Worm (Caenorhabditis elegans) whole organism, young adult: Measurements from ENCODE around the gene K08D12.4.

Source experiments
- F10E7.11 ChIP-seq: sonication (generic microtip); optimal IDR thresholded peaks from 2 replicates; lab custom pipeline; 2017; ENCODE audit warnings: mild to moderate bottlenecking, missing genetic modification characterization, moderate library complexity, missing compliant biosample characterization
- F22D6.2 ChIP-seq: sonication (generic microtip); optimal IDR thresholded peaks from 2 replicates; lab custom pipeline; 2016; ENCODE audit warnings: mild to moderate bottlenecking, missing genetic modification characterization, missing compliant biosample characterization
- F33H1.4 ChIP-seq: fragments of 200-800 bp; sonication (Bioruptor generic); IDR thresholded peaks from 2 replicates; pipeline ENCODE4 v1.3.6; 2022; ENCODE audit warnings: missing genetic modification reagents, missing genetic modification characterization, missing compliant biosample characterization
- F49E8.2 ChIP-seq: sonication (generic microtip); optimal IDR thresholded peaks from 3 replicates; lab custom pipeline; 2017; ENCODE audit warnings: missing genetic modification characterization, mild to moderate bottlenecking, missing compliant biosample characterization, antibody characterized with exemption, moderate library complexity; ENCODE audit not compliant: insufficient read depth
- F57A8.1 ChIP-seq: fragments of 200-800 bp; sonication (Bioruptor generic); optimal IDR thresholded peaks from 2 replicates; lab custom pipeline; 2018; ENCODE audit warnings: mild to moderate bottlenecking, missing genetic modification characterization, moderate library complexity, missing compliant biosample characterization
- F57C9.4 ChIP-seq: sonication (generic microtip); optimal IDR thresholded peaks from 2 replicates; lab custom pipeline; 2017; ENCODE audit warnings: mild to moderate bottlenecking, missing genetic modification characterization, missing compliant biosample characterization
- K11D2.4 ChIP-seq: fragments of 200-800 bp; sonication (Bioruptor generic); IDR thresholded peaks from 2 replicates; pipeline ENCODE4 v1.3.6; 2022; ENCODE audit warnings: missing genetic modification reagents, missing genetic modification characterization, missing compliant biosample characterization
- K12H6.12 ChIP-seq: fragments of 200-800 bp; sonication (Bioruptor generic); optimal IDR thresholded peaks from 2 replicates; lab custom pipeline; 2018; ENCODE audit warnings: mild to moderate bottlenecking, missing genetic modification characterization, missing compliant biosample characterization
- T26A5.8 ChIP-seq: sonication (generic microtip); optimal IDR thresholded peaks from 2 replicates; lab custom pipeline; 2016; ENCODE audit warnings: missing genetic modification characterization, missing compliant biosample characterization
- Y56A3A.18 ChIP-seq: fragments of 200-800 bp; sonication (Bioruptor generic); IDR thresholded peaks from 2 replicates; pipeline ENCODE4 v1.3.6; 2022; ENCODE audit warnings: missing genetic modification reagents, missing genetic modification characterization, missing compliant biosample characterization
- Y67H2A.10 ChIP-seq: fragments of 200-800 bp; sonication (Bioruptor generic); conservative IDR thresholded peaks from 2 replicates; pipeline ENCODE4 v1.3.6; 2022; ENCODE audit warnings: missing genetic modification reagents, missing genetic modification characterization, missing compliant biosample characterization
- ama-1 ChIP-seq, 3 experiments: fragments of 150-350 bp in 1 of 3; sonication (generic microtip) in 2 of 3; optimal IDR thresholded peaks; 2 replicates each; lab custom pipeline; 2014 to 2018; ENCODE audit warnings: missing biosample characterization in 2 of 3, missing genetic modification characterization in 2 of 3, missing genetic modification reagents in 2 of 3
- athp-1 ChIP-seq: sonication (generic microtip); optimal IDR thresholded peaks from 2 replicates; lab custom pipeline; 2017; ENCODE audit warnings: mild to moderate bottlenecking, missing genetic modification characterization, missing compliant biosample characterization
- attf-5 ChIP-seq: fragments of 200-800 bp; sonication (Bioruptor generic); optimal IDR thresholded peaks from 2 replicates; lab custom pipeline; 2018; ENCODE audit warnings: mild to moderate bottlenecking, missing genetic modification characterization, missing compliant biosample characterization
- ccch-3 ChIP-seq: fragments of 200-800 bp; sonication (Bioruptor generic); optimal IDR thresholded peaks from 2 replicates; lab custom pipeline; 2018; ENCODE audit warnings: mild to moderate bottlenecking, missing genetic modification characterization, missing compliant biosample characterization
- ceh-40 ChIP-seq: fragments of 200-800 bp; sonication (Bioruptor generic); IDR thresholded peaks from 2 replicates; pipeline ENCODE4 v1.3.6; 2022; ENCODE audit warnings: missing genetic modification characterization, missing compliant biosample characterization
- ceh-58 ChIP-seq: fragments of 200-800 bp; sonication (Bioruptor generic); IDR thresholded peaks from 2 replicates; pipeline ENCODE4 v1.3.6; 2022; ENCODE audit warnings: missing genetic modification characterization, missing compliant biosample characterization
- ceh-91 ChIP-seq: fragments of 200-800 bp; sonication (Bioruptor generic); IDR thresholded peaks from 2 replicates; pipeline ENCODE4 v1.3.6; 2022; ENCODE audit warnings: missing genetic modification reagents, missing genetic modification characterization, missing compliant biosample characterization
- dpff-1 ChIP-seq: sonication (generic microtip); optimal IDR thresholded peaks from 2 replicates; lab custom pipeline; 2017; ENCODE audit warnings: mild to moderate bottlenecking, missing genetic modification characterization, missing compliant biosample characterization
- egrh-3 ChIP-seq: fragments of 200-800 bp; sonication (Bioruptor generic); IDR thresholded peaks from 2 replicates; pipeline ENCODE4 v1.3.6; 2022; ENCODE audit warnings: missing genetic modification reagents, missing genetic modification characterization, missing compliant biosample characterization
- fkh-3 ChIP-seq: sonication (generic microtip); optimal IDR thresholded peaks from 2 replicates; lab custom pipeline; 2016; ENCODE audit warnings: mild to moderate bottlenecking, missing genetic modification characterization, missing compliant biosample characterization
- him-1 ChIP-seq: sonication (generic microtip); optimal IDR thresholded peaks from 2 replicates; lab custom pipeline; 2016; ENCODE audit warnings: missing genotype, missing genetic modification reagents, missing genetic modification characterization, missing compliant biosample characterization
- hlh-12 ChIP-seq: sonication (generic microtip); optimal IDR thresholded peaks from 2 replicates; lab custom pipeline; 2016; ENCODE audit warnings: missing genetic modification characterization, missing compliant biosample characterization
- hsf-1 ChIP-seq: fragments of 200-800 bp; sonication (Bioruptor generic); IDR thresholded peaks from 2 replicates; pipeline ENCODE4 v1.3.6; 2022; ENCODE audit warnings: missing genetic modification reagents, missing genetic modification characterization, missing compliant biosample characterization
- let-526 ChIP-seq: fragments of 200-800 bp; sonication (Bioruptor generic); IDR thresholded peaks from 2 replicates; pipeline ENCODE4 v1.3.6; 2022; ENCODE audit warnings: missing genetic modification reagents, missing genetic modification characterization, missing compliant biosample characterization
- lin-26 ChIP-seq: fragments of 200-800 bp; sonication (Bioruptor generic); IDR thresholded peaks from 2 replicates; pipeline ENCODE4 v1.3.6; 2022; ENCODE audit warnings: missing genetic modification reagents, missing genetic modification characterization, missing compliant biosample characterization
- lin-35 ChIP-seq, 3 experiments: fragments of 150-350 bp in 2 of 3; sonication (generic microtip) in 1 of 3; optimal IDR thresholded peaks; 2 replicates each; lab custom pipeline; 2014 to 2018; ENCODE audit warnings: missing biosample characterization in 3 of 3, missing genetic modification characterization in 3 of 3, missing genetic modification reagents in 3 of 3
- lin-40 ChIP-seq: sonication (generic microtip); optimal IDR thresholded peaks from 2 replicates; lab custom pipeline; 2016; ENCODE audit warnings: missing genetic modification characterization, mild to moderate bottlenecking, missing compliant biosample characterization, missing genotype, missing genetic modification reagents
- lin-54 ChIP-seq: fragments of 200-800 bp; sonication (Bioruptor generic); optimal IDR thresholded peaks from 2 replicates; lab custom pipeline; 2018; ENCODE audit warnings: mild to moderate bottlenecking, missing genetic modification characterization, missing compliant biosample characterization
- lir-1 ChIP-seq: fragments of 200-800 bp; sonication (Bioruptor generic); conservative IDR thresholded peaks from 2 replicates; pipeline ENCODE4 v1.3.6; 2022; ENCODE audit warnings: missing genetic modification reagents, missing genetic modification characterization, missing compliant biosample characterization
- lsy-27 ChIP-seq: sonication (generic microtip); optimal IDR thresholded peaks from 2 replicates; lab custom pipeline; 2017; ENCODE audit warnings: missing genetic modification characterization, mild to moderate bottlenecking, missing compliant biosample characterization, antibody characterized with exemption, missing genotype, borderline replicate concordance; ENCODE audit not compliant: insufficient read depth
- mes-4 ChIP-seq: sonication (generic microtip); optimal IDR thresholded peaks from 2 replicates; lab custom pipeline; 2016; ENCODE audit warnings: missing genotype, missing genetic modification characterization, missing compliant biosample characterization
- nfya-2 ChIP-seq: fragments of 200-800 bp; sonication (Bioruptor generic); IDR thresholded peaks from 2 replicates; pipeline ENCODE4 v1.3.6; 2022; ENCODE audit warnings: missing genetic modification reagents, missing genetic modification characterization, missing compliant biosample characterization
- nfyb-1 ChIP-seq: fragments of 200-800 bp; sonication (Bioruptor generic); IDR thresholded peaks from 2 replicates; pipeline ENCODE4 v1.3.6; 2022; ENCODE audit warnings: missing genetic modification reagents, missing genetic modification characterization, missing compliant biosample characterization
- nhr-120 ChIP-seq: fragments of 200-800 bp; sonication (Bioruptor generic); IDR thresholded peaks from 2 replicates; pipeline ENCODE4 v1.3.6; 2022; ENCODE audit warnings: missing genetic modification characterization, missing compliant biosample characterization
- nhr-179 ChIP-seq: sonication (generic microtip); optimal IDR thresholded peaks from 2 replicates; lab custom pipeline; 2016; ENCODE audit warnings: mild to moderate bottlenecking, missing genetic modification characterization, missing compliant biosample characterization
- nhr-27 ChIP-seq: fragments of 200-800 bp; sonication (Bioruptor generic); optimal IDR thresholded peaks from 2 replicates; lab custom pipeline; 2018; ENCODE audit warnings: mild to moderate bottlenecking, missing genetic modification characterization, moderate library complexity, missing compliant biosample characterization
- pha-4 ChIP-seq: fragments of 150-350 bp; sonication (generic microtip); optimal IDR thresholded peaks from 2 replicates; lab custom pipeline; 2014; ENCODE audit warnings: missing biosample characterization, missing genetic modification reagents, missing genetic modification characterization
- sea-2 ChIP-seq: fragments of 200-800 bp; sonication (Bioruptor generic); IDR thresholded peaks from 2 replicates; pipeline ENCODE4 v1.3.6; 2022; ENCODE audit warnings: missing genetic modification characterization, missing compliant biosample characterization
- somi-1 ChIP-seq: fragments of 200-800 bp; sonication (Bioruptor generic); optimal IDR thresholded peaks from 2 replicates; lab custom pipeline; 2018; ENCODE audit warnings: mild to moderate bottlenecking, missing genetic modification characterization, missing compliant biosample characterization
- tbx-9 ChIP-seq: sonication (generic microtip); optimal IDR thresholded peaks from 2 replicates; lab custom pipeline; 2016; ENCODE audit warnings: borderline replicate concordance, missing genetic modification characterization, inconsistent platforms, missing compliant biosample characterization
- zfh-2 ChIP-seq: fragments of 200-800 bp; sonication (Bioruptor generic); conservative IDR thresholded peaks from 2 replicates; pipeline ENCODE4 v1.3.6; 2022; ENCODE audit warnings: missing genetic modification reagents, missing genetic modification characterization, missing compliant biosample characterization
- ztf-22 ChIP-seq: fragments of 200-800 bp; sonication (Bioruptor generic); optimal IDR thresholded peaks from 2 replicates; lab custom pipeline; 2018; ENCODE audit warnings: mild to moderate bottlenecking, missing genetic modification characterization, moderate library complexity, missing compliant biosample characterization
- ztf-28 ChIP-seq: fragments of 200-800 bp; sonication (Bioruptor generic); IDR thresholded peaks from 2 replicates; pipeline ENCODE4 v1.3.6; 2022; ENCODE audit warnings: missing genetic modification reagents, missing genetic modification characterization, missing compliant biosample characterization
- ztf-3 ChIP-seq: fragments of 200-800 bp; sonication (Bioruptor generic); optimal IDR thresholded peaks from 2 replicates; lab custom pipeline; 2018; ENCODE audit warnings: mild to moderate bottlenecking, missing genetic modification characterization, missing compliant biosample characterization
- ztf-6 ChIP-seq: fragments of 200-800 bp; sonication (Bioruptor generic); IDR thresholded peaks from 2 replicates; pipeline ENCODE4 v1.3.6; 2022; ENCODE audit warnings: missing genetic modification reagents, missing genetic modification characterization, missing compliant biosample characterization

K08D12.4 gene

DNA sequence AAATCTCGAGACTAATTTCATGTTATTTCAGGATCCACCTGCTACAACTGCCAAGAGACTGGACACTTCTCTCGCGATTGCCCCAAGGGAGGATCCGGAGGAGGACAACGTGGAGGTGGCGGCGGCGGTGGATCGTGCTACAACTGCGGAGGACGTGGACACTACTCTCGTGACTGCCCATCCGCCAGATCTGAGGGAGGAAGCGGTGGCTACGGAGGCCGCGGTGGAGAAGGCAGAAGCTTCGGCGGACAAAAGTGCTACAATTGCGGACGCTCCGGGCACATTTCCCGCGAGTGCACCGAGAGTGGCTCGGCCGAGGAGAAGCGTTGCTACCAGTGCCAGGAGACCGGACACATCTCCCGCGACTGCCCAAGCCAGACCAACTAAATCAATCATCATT, 3.4 kb downstream of the K08D12.4 start:
- TF ChIP-seq zfh-2 (peak; percentile 82), somi-1 (GFP tag; lab: Kevin White, UChicago) (no peak), ceh-58 (GFP tag; lab: Robert Waterston, UW) (no peak), ztf-28 (GFP tag; lab: Robert Waterston, UW) (no peak), mes-4 (tag; lab: Kevin White, UChicago) (no peak), ccch-3 (GFP tag; lab: Kevin White, UChicago) (no peak), sea-2 (GFP tag; lab: Robert Waterston, UW) (no peak), Y56A3A.18 (GFP tag; lab: Robert Waterston, UW) (no peak), T26A5.8 (tag; lab: Kevin White, UChicago) (no peak), lin-26 (peak; percentile 72; the same call in 1 of the 2 replicates), egrh-3 (GFP tag; lab: Robert Waterston, UW) (peak; percentile 89), lin-54 (GFP tag; lab: Kevin White, UChicago) (peak; percentile 24), lir-1 (GFP tag; lab: Robert Waterston, UW) (no peak), ztf-22 (GFP tag; lab: Kevin White, UChicago) (no peak), F57A8.1 (GFP tag; lab: Kevin White, UChicago) (no peak), tbx-9 (no peak), Y67H2A.10 (no peak), ceh-40 (no peak), lin-35 (GFP tag; optimal IDR thresholded peaks at IDR 0.05; lab: Kevin White, UChicago) (no peak), nhr-179 (tag; lab: Kevin White, UChicago) (no peak), attf-5 (GFP tag; lab: Kevin White, UChicago) (no peak)

DNA sequence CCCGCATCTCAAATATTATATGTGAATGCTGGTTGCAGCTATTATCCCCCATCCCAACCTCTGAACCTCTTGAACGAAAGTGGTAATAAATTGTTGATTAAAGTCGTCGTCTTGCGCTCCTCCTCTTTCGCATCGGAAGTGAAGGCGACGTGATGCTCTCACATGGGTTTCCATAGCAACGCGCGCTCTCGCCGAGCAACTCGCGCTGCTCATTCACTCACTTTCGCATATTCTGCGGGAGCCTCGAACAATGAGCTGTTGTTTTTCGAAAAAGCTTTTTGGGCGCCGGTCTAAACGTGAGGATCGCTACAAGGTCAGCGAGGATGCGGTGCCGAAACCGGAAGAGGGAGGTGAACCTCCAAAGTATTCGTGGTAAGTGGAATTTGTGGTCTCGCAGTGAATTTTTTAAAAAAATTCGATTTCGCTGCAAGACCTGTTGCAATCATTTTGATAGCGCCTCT, 4.0 kb downstream of the K08D12.4 start, which contains the start of gene rpi-2:
TSS of gene rpi-2 (plus strand) at position 234 of the 461 bp plus-strand sequence.
- TF ChIP-seq F49E8.2 (peak; percentile 96), ceh-91 (GFP tag; lab: Robert Waterston, UW) (peak; percentile 45; the same call in 1 of the 2 replicates), ztf-28 (GFP tag; lab: Robert Waterston, UW) (peak; percentile 57; the same call in 1 of the 2 replicates), K12H6.12 (tag; lab: Kevin White, UChicago) (peak; percentile 42), ama-1 (optimal IDR thresholded peaks at IDR 0.05; lab: Kevin White, UChicago) (no peak), ama-1 (GFP tag; optimal IDR thresholded peaks at IDR 0.05; lab: Kevin White, UChicago) (peak; percentile 49 to 50), K11D2.4 (peak; percentile 67; the same call in 1 of the 2 replicates), let-526 (GFP tag; lab: Robert Waterston, UW) (0 out of 2 replicates have a peak, but pooled peaks have one; percentile 59), nfyb-1 (GFP tag; lab: Robert Waterston, UW) (peak; percentile 90), nfya-2 (0 out of 2 replicates have a peak, but pooled peaks have one; percentile 14), dpff-1 (tag; lab: Kevin White, UChicago) (peak; percentile 86), hlh-12 (no peak), zfh-2 (peak; percentile 16; the same call in 1 of the 2 replicates), ztf-3 (no peak), lin-54 (GFP tag; lab: Kevin White, UChicago) (peak; percentile 86), nhr-27 (peak; percentile 62), lin-35 (GFP tag; optimal IDR thresholded peaks at IDR 0.05; lab: Kevin White, UChicago) (peak in 2 of 3 experiments; percentile 21 to 53), athp-1 (tag; lab: Kevin White, UChicago) (peak; percentile 97), somi-1 (GFP tag; lab: Kevin White, UChicago) (peak; percentile 52), F57C9.4 (tag; lab: Kevin White, UChicago) (no peak), nhr-179 (tag; lab: Kevin White, UChicago) (no peak), F57A8.1 (GFP tag; lab: Kevin White, UChicago) (no peak), F10E7.11 (tag; lab: Kevin White, UChicago) (peak; percentile 94), nhr-120 (GFP tag; lab: Robert Waterston, UW) (0 out of 2 replicates have a peak, but pooled peaks have one; percentile 75), lin-40 (tag; lab: Kevin White, UChicago) (peak; percentile 22), F33H1.4 (GFP tag; lab: Robert Waterston, UW) (peak; percentile 62), lsy-27 (tag; lab: Kevin White, UChicago) (no peak), him-1 (tag; lab: Kevin White, UChicago) (peak; percentile 69), hsf-1 (GFP tag; lab: Robert Waterston, UW) (peak; percentile 86), fkh-3 (tag; lab: Kevin White, UChicago) (peak; percentile 81), pha-4 (tag; lab: Kevin White, UChicago) (no peak), ztf-6 (GFP tag; lab: Robert Waterston, UW) (no peak), F22D6.2 (tag; lab: Kevin White, UChicago) (no peak)
